Worm (Caenorhabditis elegans): ENCODE results near the gene Y38H6C.21.

ce11 chrV:20579534-20579933 lies 24.5 kb upstream of the Y38H6C.21 start, which contains the start of gene F26F2.8:
- TF ChIP-seq T20F7.1 (GFP tag; optimal IDR thresholded peaks at IDR 0.05) (no peak), lir-3 (tag; optimal IDR thresholded peaks at IDR 0.05) (no peak), lsy-2 (tag; optimal IDR thresholded peaks at IDR 0.05) (no peak), sdz-12 (GFP tag; optimal IDR thresholded peaks at IDR 0.05) (no peak), mxl-2 (GFP tag; conservative IDR thresholded peaks at IDR 0.05) (no peak), nhr-28 (tag; optimal IDR thresholded peaks at IDR 0.05) (no peak), nhr-237 (tag; optimal IDR thresholded peaks at IDR 0.05) (no peak), ceh-20 (GFP tag; IDR thresholded peaks at IDR 0.05) (no peak), nhr-76 (tag; optimal IDR thresholded peaks at IDR 0.05) (no peak), nhr-25 (tag; optimal IDR thresholded peaks at IDR 0.05; ENCODE audit: borderline replicate concordance, insufficient read depth) (no peak), mep-1 (tag; optimal IDR thresholded peaks at IDR 0.05) (no peak), unc-62 (GFP tag; optimal IDR thresholded peaks at IDR 0.05 in 1 of 2) (no peak), unc-62 (tag; optimal IDR thresholded peaks at IDR 0.05) (no peak), dmd-8 (GFP tag; IDR thresholded peaks at IDR 0.05) (no peak), ZK546.5 (tag; optimal IDR thresholded peaks at IDR 0.05) (no peak)
